Worm (Caenorhabditis elegans): ENCODE data around the gene K09D9.9.

DNA sequence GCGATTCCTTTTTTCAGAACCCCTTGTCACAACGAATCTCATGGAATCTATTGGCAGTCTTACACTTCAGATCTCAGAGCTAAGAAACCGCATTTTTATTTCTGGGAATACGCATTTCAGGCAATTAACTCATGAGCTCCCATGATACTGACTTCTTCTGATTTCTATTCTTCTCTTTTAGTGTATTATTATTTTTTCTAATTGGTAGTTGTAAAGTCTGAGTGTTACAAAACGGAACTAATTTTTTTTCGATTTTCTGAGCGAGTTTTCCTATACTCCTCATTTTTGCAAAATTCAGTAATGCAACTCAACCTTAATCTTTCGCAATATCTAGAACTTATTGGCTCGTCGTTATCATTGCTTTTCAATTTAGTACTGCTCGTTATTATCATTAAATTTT lies 19.6 kb downstream of the K09D9.9 start, which contains the start of gene str-82:
- TF ChIP-seq Y67H2A.10 (GFP tag; conservative IDR thresholded peaks at IDR 0.05) (no peak), tlf-1 (GFP tag; optimal IDR thresholded peaks at IDR 0.05) (no peak), attf-3 (GFP tag; conservative IDR thresholded peaks at IDR 0.05) (no peak), F55B11.4 (tag; optimal IDR thresholded peaks at IDR 0.05; ENCODE audit: borderline replicate concordance, insufficient read depth) (no peak), snpc-1.3 (tag; optimal IDR thresholded peaks at IDR 0.05; ENCODE audit: insufficient read depth) (no peak), lin-40 (tag; optimal IDR thresholded peaks at IDR 0.05) (no peak), snpc-4 (GFP tag; optimal IDR thresholded peaks at IDR 0.05) (no peak), snpc-4 (tag; optimal IDR thresholded peaks at IDR 0.05) (no peak), Y95B8A.8 (GFP tag; IDR thresholded peaks at IDR 0.05) (no peak), ama-1 (optimal IDR thresholded peaks at IDR 0.05) (no peak), ama-1 (GFP tag; optimal IDR thresholded peaks at IDR 0.05) (no peak), ztf-28 (GFP tag; IDR thresholded peaks at IDR 0.05) (no peak), die-1 (tag; optimal IDR thresholded peaks at IDR 0.05) (no peak)

Data from whole organism, young adult.